Fruit fly (Drosophila melanogaster) whole organism, prepupa: ENCODE data around the gene CG7191.

Experiments used
- CG32006 ChIP-seq: fragments of 200-800 bp; sonication (Bioruptor generic); optimal IDR thresholded peaks from 3 replicates; lab custom pipeline; 2017; ENCODE audit warnings: missing biosample characterization, mild to moderate bottlenecking, missing genetic modification characterization
- CG4318 ChIP-seq: fragments of 200-800 bp; sonication (Bioruptor generic); optimal IDR thresholded peaks from 3 replicates; lab custom pipeline; 2017; ENCODE audit warnings: missing biosample characterization, mild to moderate bottlenecking, missing genetic modification characterization
- CG6854 ChIP-seq: fragments of 200-800 bp; sonication (Bioruptor generic); optimal IDR thresholded peaks from 2 replicates; lab custom pipeline; 2017; ENCODE audit warnings: missing biosample characterization, mild to moderate bottlenecking, missing genetic modification characterization
- Eip93F ChIP-seq: fragments of 200-800 bp; sonication (Bioruptor generic); optimal IDR thresholded peaks from 2 replicates; lab custom pipeline; 2016; ENCODE audit warnings: missing biosample characterization, mild to moderate bottlenecking, missing genetic modification characterization
- Ets96B ChIP-seq: fragments of 200-800 bp; optimal IDR thresholded peaks from 2 replicates; lab custom pipeline; 2019; ENCODE audit warnings: missing biosample characterization, mild to moderate bottlenecking, missing genetic modification characterization, moderate library complexity
- Lpt ChIP-seq: fragments of 200-800 bp; sonication (Bioruptor generic); optimal IDR thresholded peaks from 3 replicates; lab custom pipeline; 2016; ENCODE audit warnings: missing biosample characterization, missing genetic modification characterization
- cyc ChIP-seq: fragments of 200-800 bp; sonication (Bioruptor generic); optimal IDR thresholded peaks from 3 replicates; lab custom pipeline; 2016; ENCODE audit warnings: missing biosample characterization, missing genetic modification characterization
- esn ChIP-seq: fragments of 200-800 bp; sonication (Bioruptor generic); optimal IDR thresholded peaks from 2 replicates; lab custom pipeline; 2016; ENCODE audit warnings: missing biosample characterization, mild to moderate bottlenecking, missing genetic modification characterization, moderate library complexity
- pdm3 ChIP-seq: fragments of 200-800 bp; sonication (Bioruptor generic); optimal IDR thresholded peaks from 3 replicates; lab custom pipeline; 2016; ENCODE audit warnings: missing biosample characterization, missing genetic modification characterization
- vri ChIP-seq: fragments of 200-800 bp; sonication (Bioruptor generic); optimal IDR thresholded peaks from 3 replicates; lab custom pipeline; 2016; ENCODE audit warnings: missing biosample characterization, mild to moderate bottlenecking, missing genetic modification characterization

dm6 chr2L:7741437-7741836 is 26.0 kb upstream of the CG7191 start, which contains the start of gene Acp1:
- TF ChIP-seq pdm3 (no peak), Ets96B (tag; lab: Kevin White, UChicago) (no peak), CG6854 (GFP tag; lab: Kevin White, UChicago) (no peak), cyc (GFP tag; lab: Kevin White, UChicago) (no peak), Lpt (no peak), CG4318 (no peak), vri (GFP tag; lab: Kevin White, UChicago) (no peak), Eip93F (GFP tag; lab: Kevin White, UChicago) (no peak), esn (GFP tag; lab: Kevin White, UChicago) (no peak), CG32006 (GFP tag; lab: Kevin White, UChicago) (no peak)
